Worm (Caenorhabditis elegans) whole organism, dauer: ENCODE results near the gene scav-3.

Experiments used
- unc-62 ChIP-seq: sonication (generic microtip); optimal IDR thresholded peaks from 2 replicates; lab custom pipeline; 2017; ENCODE audit warnings: missing biosample characterization, missing genetic modification reagents, missing genetic modification characterization

scav-3 gene

ce11 chrIII:12445223-12445622, 11.4 kb downstream of the scav-3 start:
- no peak for TF ChIP-seq unc-62 (GFP tag; lab: Kevin White, UChicago)

- no peak for TF ChIP-seq unc-62 (GFP tag; lab: Kevin White, UChicago)
These were observed 12.8 kb downstream of the scav-3 start for ce11 chrIII:12443880-12444279.

ce11 chrIII:12439056-12439455, 17.6 kb downstream of the scav-3 start:
- no peak for TF ChIP-seq unc-62 (GFP tag; lab: Kevin White, UChicago)

- no peak for TF ChIP-seq unc-62 (GFP tag; lab: Kevin White, UChicago)
These were observed 19.6 kb downstream of the scav-3 start for ce11 chrIII:12437020-12437419.

ce11 chrIII:12436215-12436614, 20.4 kb downstream of the scav-3 start, which contains the start of gene fbxa-218:
TSS of gene fbxa-218 (plus strand) at chrIII:12436515.
- TF ChIP-seq unc-62 (GFP tag; lab: Kevin White, UChicago) = no peak

- no peak for TF ChIP-seq unc-62 (GFP tag; lab: Kevin White, UChicago)
These were observed 22.5 kb downstream of the scav-3 start, which contains the start of gene Y49E10.27 for ce11 chrIII:12434104-12434503. TSS of gene Y49E10.27 (plus strand) at chrIII:12434404.

- TF ChIP-seq unc-62 (GFP tag; lab: Kevin White, UChicago) = no peak
These were observed 26.4 kb downstream of the scav-3 start, which contains the start of gene Y49E10.16 for ce11 chrIII:12430209-12430608. TSS of gene Y49E10.16 (plus strand) at chrIII:12430509.

ce11 chrIII:12429579-12430084, 27.0 kb downstream of the scav-3 start, which contains the start of gene snr-6:
TSS of gene snr-6 (minus strand) at chrIII:12429629.
- TF ChIP-seq unc-62 (GFP tag; lab: Kevin White, UChicago) = no peak

ce11 chrIII:12428799-12429351, 27.8 kb downstream of the scav-3 start:
- no peak for TF ChIP-seq unc-62 (GFP tag; lab: Kevin White, UChicago)

- TF ChIP-seq unc-62 (GFP tag; lab: Kevin White, UChicago) = no peak
These were observed 28.4 kb downstream of the scav-3 start for ce11 chrIII:12428264-12428627.

ce11 chrIII:12427527-12428263, 29.0 kb downstream of the scav-3 start:
- TF ChIP-seq unc-62 (GFP tag; lab: Kevin White, UChicago) = no peak

ce11 chrIII:12426558-12426957, 30.1 kb downstream of the scav-3 start, which contains the start of gene pie-1:
TSS of gene pie-1 (plus strand) at chrIII:12426893.
- no peak for TF ChIP-seq unc-62 (GFP tag; lab: Kevin White, UChicago)

ce11 chrIII:12425846-12426405, 30.7 kb downstream of the scav-3 start:
- no peak for TF ChIP-seq unc-62 (GFP tag; lab: Kevin White, UChicago)

ce11 chrIII:12424663-12425062, 32.0 kb downstream of the scav-3 start:
- TF ChIP-seq unc-62 (GFP tag; lab: Kevin White, UChicago) = no peak

ce11 chrIII:12424066-12424465, 32.6 kb downstream of the scav-3 start:
- TF ChIP-seq unc-62 (GFP tag; lab: Kevin White, UChicago) = no peak

ce11 chrIII:12421708-12422107, 34.9 kb downstream of the scav-3 start, which contains the start of gene tat-1:
TSS of gene tat-1 (minus strand) at chrIII:12421718.
- TF ChIP-seq unc-62 (GFP tag; lab: Kevin White, UChicago) = no peak
